Worm (Caenorhabditis elegans): Measurements from ENCODE around the gene irld-62.

ce11 chrV:15318638-15319037, 7.8 kb downstream of the irld-62 start, which contains the start of gene nhr-291:
- TF ChIP-seq ceh-6 (GFP tag; optimal IDR thresholded peaks at IDR 0.05) (no peak), rnt-1 (tag; optimal IDR thresholded peaks at IDR 0.05) (no peak), unc-55 (GFP tag; optimal IDR thresholded peaks at IDR 0.05) (no peak), unc-86 (tag; optimal IDR thresholded peaks at IDR 0.05) (no peak), nhr-11 (tag; optimal IDR thresholded peaks at IDR 0.05) (no peak), ceh-9 (tag; optimal IDR thresholded peaks at IDR 0.05) (no peak)
